Fruit fly (Drosophila melanogaster) whole organism: ENCODE results near the gene CG42613.

Experiments
- CG8478 ChIP-seq: fragments of >200 bp; optimal IDR thresholded peaks from 2 replicates; lab custom pipeline; 2018; ENCODE audit warnings: inconsistent platforms
- pan ChIP-seq: fragments of >200 bp; optimal IDR thresholded peaks from 2 replicates; lab custom pipeline; 2017

- TF ChIP-seq CG8478 (lab: Kevin White, UChicago) = no peak
- TF ChIP-seq pan (lab: Kevin White, UChicago) = no peak
Observed at dm6 chr3R:18895227-18895626, 33.8 kb upstream of the CG42613 start.
